Worm (Caenorhabditis elegans) whole organism, L2 larva: ENCODE measurements around the gene npax-1.
"Not testable (repeated sequence)": the region's sequence is repeated elsewhere in the genome, so short reads cannot be mapped to it uniquely, and the experiment has no call there.

ENCODE experiments used
- C34F6.9 ChIP-seq: fragments of 150-350 bp; optimal IDR thresholded peaks from 2 replicates; lab custom pipeline; 2014; ENCODE audit warnings: missing biosample characterization, missing genetic modification characterization
- F13H6.1 ChIP-seq: sonication (generic microtip); optimal IDR thresholded peaks from 2 replicates; lab custom pipeline; 2016; ENCODE audit warnings: missing genetic modification characterization, missing compliant biosample characterization
- R02D3.7 ChIP-seq: fragments of 150-350 bp; optimal IDR thresholded peaks from 2 replicates; lab custom pipeline; 2014; ENCODE audit warnings: missing biosample characterization, missing genetic modification characterization
- Y55F3AM.14 ChIP-seq: fragments of 200-800 bp; sonication (Bioruptor generic); optimal IDR thresholded peaks from 2 replicates; lab custom pipeline; 2018; ENCODE audit warnings: mild to moderate bottlenecking, missing genetic modification characterization, missing compliant biosample characterization
- ZK546.5 ChIP-seq: sonication (generic microtip); optimal IDR thresholded peaks from 2 replicates; lab custom pipeline; 2017; ENCODE audit warnings: missing biosample characterization, missing genetic modification characterization
- alr-1 ChIP-seq: fragments of 150-350 bp; optimal IDR thresholded peaks from 2 replicates; lab custom pipeline; 2014; ENCODE audit warnings: missing biosample characterization, missing genetic modification characterization
- aly-2 ChIP-seq: fragments of 150-350 bp; optimal IDR thresholded peaks from 2 replicates; lab custom pipeline; 2014; ENCODE audit warnings: missing biosample characterization, missing genetic modification characterization
- ama-1 ChIP-seq: fragments of 150-350 bp; optimal IDR thresholded peaks from 2 replicates; lab custom pipeline; 2018; ENCODE audit warnings: inconsistent platforms
- blmp-1 ChIP-seq: sonication (generic microtip); optimal IDR thresholded peaks from 2 replicates; lab custom pipeline; 2017; ENCODE audit warnings: missing genetic modification characterization, mild to moderate bottlenecking, missing compliant biosample characterization, antibody characterized with exemption, moderate library complexity; ENCODE audit not compliant: insufficient read depth
- ceh-16 ChIP-seq: fragments of 150-350 bp; optimal IDR thresholded peaks from 2 replicates; lab custom pipeline; 2014; ENCODE audit warnings: missing biosample characterization, missing genetic modification characterization
- ceh-82 ChIP-seq: fragments of 150-350 bp; optimal IDR thresholded peaks from 2 replicates; lab custom pipeline; 2014; ENCODE audit warnings: missing biosample characterization, missing genetic modification characterization
- crh-2 ChIP-seq: sonication (generic microtip); optimal IDR thresholded peaks from 2 replicates; lab custom pipeline; 2017; ENCODE audit warnings: missing biosample characterization, missing genetic modification characterization
- dmd-4 ChIP-seq: sonication (generic microtip); optimal IDR thresholded peaks from 2 replicates; lab custom pipeline; 2017; ENCODE audit warnings: missing biosample characterization, missing genetic modification characterization
- egl-27 ChIP-seq: sonication (generic microtip); optimal IDR thresholded peaks from 3 replicates; lab custom pipeline; 2017; ENCODE audit warnings: missing biosample characterization, missing genetic modification reagents, missing genetic modification characterization
- elt-1 ChIP-seq: fragments of 150-350 bp; optimal IDR thresholded peaks from 2 replicates; lab custom pipeline; 2014; ENCODE audit warnings: missing biosample characterization, missing genetic modification characterization
- elt-3 ChIP-seq: sonication (generic microtip); optimal IDR thresholded peaks from 2 replicates; lab custom pipeline; 2017; ENCODE audit warnings: missing biosample characterization, missing genetic modification characterization
- fos-1 ChIP-seq: fragments of 150-350 bp; optimal IDR thresholded peaks from 2 replicates; lab custom pipeline; 2014; ENCODE audit warnings: missing biosample characterization, missing genetic modification characterization
- gmeb-1 ChIP-seq: fragments of 150-350 bp; optimal IDR thresholded peaks from 2 replicates; lab custom pipeline; 2014; ENCODE audit warnings: missing biosample characterization, missing genetic modification characterization
- lin-11 ChIP-seq: fragments of 150-350 bp; sonication (generic microtip); optimal IDR thresholded peaks from 2 replicates; lab custom pipeline; 2014; ENCODE audit warnings: missing biosample characterization, missing genetic modification characterization, inconsistent platforms, mixed read lengths
- lin-13 ChIP-seq: fragments of 150-350 bp; optimal IDR thresholded peaks from 2 replicates; lab custom pipeline; 2014; ENCODE audit warnings: missing biosample characterization, missing genetic modification reagents, missing genetic modification characterization
- lin-39 ChIP-seq: fragments of 150-350 bp; optimal IDR thresholded peaks from 2 replicates; lab custom pipeline; 2014; ENCODE audit warnings: missing biosample characterization, missing genetic modification reagents, missing genetic modification characterization
- lsy-2 ChIP-seq, 2 experiments: fragments of 150-350 bp in 1 of 2; sonication (generic microtip) in 1 of 2; optimal IDR thresholded peaks; 2 replicates each; lab custom pipeline; 2014 to 2017; ENCODE audit warnings: missing biosample characterization in 2 of 2, missing genetic modification characterization in 2 of 2
- mab-5 ChIP-seq: fragments of 150-350 bp; optimal IDR thresholded peaks from 2 replicates; lab custom pipeline; 2014; ENCODE audit warnings: missing biosample characterization, missing genetic modification characterization
- mbf-1 ChIP-seq: sonication (generic microtip); optimal IDR thresholded peaks from 2 replicates; lab custom pipeline; 2017; ENCODE audit warnings: missing biosample characterization, missing genetic modification characterization
- mdl-1 ChIP-seq, 2 experiments: fragments of 150-350 bp in 1 of 2; sonication (generic microtip) in 1 of 2; optimal IDR thresholded peaks; 2 replicates each; lab custom pipeline; 2017; ENCODE audit warnings: missing biosample characterization in 2 of 2, missing genetic modification characterization in 2 of 2
- nhr-10 ChIP-seq: sonication (generic microtip); optimal IDR thresholded peaks from 2 replicates; lab custom pipeline; 2017; ENCODE audit warnings: missing biosample characterization, missing genetic modification characterization
- nhr-11 ChIP-seq: fragments of 150-350 bp; optimal IDR thresholded peaks from 2 replicates; lab custom pipeline; 2014; ENCODE audit warnings: missing biosample characterization, missing genetic modification characterization
- nhr-12 ChIP-seq: fragments of 150-350 bp; optimal IDR thresholded peaks from 2 replicates; lab custom pipeline; 2014; ENCODE audit warnings: missing biosample characterization, missing genetic modification characterization
- nhr-129 ChIP-seq: fragments of 150-350 bp; optimal IDR thresholded peaks from 2 replicates; lab custom pipeline; 2014; ENCODE audit warnings: missing biosample characterization, missing genetic modification characterization
- nhr-23 ChIP-seq: fragments of 150-350 bp; optimal IDR thresholded peaks from 2 replicates; lab custom pipeline; 2014; ENCODE audit warnings: missing biosample characterization, missing genetic modification reagents, missing genetic modification characterization
- nhr-237 ChIP-seq: fragments of 150-350 bp; optimal IDR thresholded peaks from 2 replicates; lab custom pipeline; 2014; ENCODE audit warnings: missing biosample characterization, missing genetic modification characterization
- nhr-25 ChIP-seq: fragments of 150-350 bp; sonication (generic microtip); optimal IDR thresholded peaks from 3 replicates; lab custom pipeline; 2014; ENCODE audit warnings: missing biosample characterization, missing genetic modification characterization
- nhr-6 ChIP-seq: fragments of 150-350 bp; optimal IDR thresholded peaks from 2 replicates; lab custom pipeline; 2014; ENCODE audit warnings: missing biosample characterization, missing genetic modification characterization
- nhr-77 ChIP-seq: fragments of 150-350 bp; optimal IDR thresholded peaks from 2 replicates; lab custom pipeline; 2014; ENCODE audit warnings: missing biosample characterization, missing genetic modification characterization
- peb-1 ChIP-seq: fragments of 150-350 bp; optimal IDR thresholded peaks from 2 replicates; lab custom pipeline; 2014; ENCODE audit warnings: missing biosample characterization, missing genetic modification characterization
- sem-4 ChIP-seq: fragments of 150-350 bp; optimal IDR thresholded peaks from 2 replicates; lab custom pipeline; 2014; ENCODE audit warnings: missing biosample characterization, missing genetic modification reagents, missing genetic modification characterization
- skn-1 ChIP-seq: sonication (generic microtip); optimal IDR thresholded peaks from 2 replicates; lab custom pipeline; 2017; ENCODE audit warnings: missing biosample characterization, missing genetic modification characterization
- sma-3 ChIP-seq: sonication (generic microtip); optimal IDR thresholded peaks from 2 replicates; lab custom pipeline; 2016; ENCODE audit warnings: missing genetic modification reagents, missing genetic modification characterization, missing compliant biosample characterization
- sma-9 ChIP-seq, 2 experiments: fragments of 150-350 bp in 1 of 2; sonication (generic microtip) in 1 of 2; optimal IDR thresholded peaks; 2 replicates each; lab custom pipeline; 2014 to 2016; ENCODE audit warnings: missing genetic modification characterization in 2 of 2, mild to moderate bottlenecking in 1 of 2, missing biosample characterization in 1 of 2, missing compliant biosample characterization in 1 of 2, missing genetic modification reagents in 1 of 2, moderate library complexity in 1 of 2
- snpc-4 ChIP-seq: fragments of 150-350 bp; optimal IDR thresholded peaks from 2 replicates; lab custom pipeline; 2014; ENCODE audit warnings: missing biosample characterization, missing genetic modification characterization
- unc-39 ChIP-seq: fragments of 150-350 bp; optimal IDR thresholded peaks from 2 replicates; lab custom pipeline; 2014; ENCODE audit warnings: missing biosample characterization, missing genetic modification characterization
- unc-55 ChIP-seq: fragments of 150-350 bp; sonication (generic microtip); optimal IDR thresholded peaks from 3 replicates; lab custom pipeline; 2014; ENCODE audit warnings: missing biosample characterization, missing genetic modification reagents, missing genetic modification characterization
- unc-62 ChIP-seq: fragments of 150-350 bp; optimal IDR thresholded peaks from 2 replicates; lab custom pipeline; 2014; ENCODE audit warnings: missing biosample characterization, missing genetic modification reagents, missing genetic modification characterization
- zag-1 ChIP-seq: fragments of 150-350 bp; optimal IDR thresholded peaks from 2 replicates; lab custom pipeline; 2014; ENCODE audit warnings: missing biosample characterization, missing genetic modification characterization
- ztf-1 ChIP-seq: fragments of 200-800 bp; sonication (Bioruptor generic); conservative IDR thresholded peaks from 2 replicates; pipeline ENCODE4 v1.3.6; 2022; ENCODE audit warnings: missing genetic modification characterization, missing compliant biosample characterization
- ztf-11 ChIP-seq: sonication (generic microtip); optimal IDR thresholded peaks from 2 replicates; lab custom pipeline; 2017; ENCODE audit warnings: missing biosample characterization, missing genetic modification characterization
- ztf-4 ChIP-seq: fragments of 150-350 bp; optimal IDR thresholded peaks from 2 replicates; lab custom pipeline; 2014; ENCODE audit warnings: missing biosample characterization, missing genetic modification characterization

npax-1 gene

DNA sequence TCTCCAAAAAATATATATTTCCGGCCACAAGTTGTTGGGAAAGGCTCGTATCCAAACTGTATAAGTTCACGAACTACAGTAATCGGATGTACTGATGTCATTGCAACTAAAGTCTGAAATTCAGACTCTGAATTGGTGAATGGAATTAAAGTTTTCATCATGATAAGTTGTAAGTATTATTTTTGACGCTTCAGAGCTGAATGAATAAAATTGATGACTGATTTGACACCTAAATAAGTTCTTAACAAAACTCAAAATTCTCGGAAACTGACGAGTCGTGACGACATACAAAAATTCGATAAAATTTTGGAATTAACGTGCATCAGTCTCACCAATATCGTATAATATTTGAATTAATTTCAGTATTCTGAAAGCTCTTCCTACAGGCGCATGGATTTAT is 39.1 kb upstream of the npax-1 start, which contains the start of gene F43E2.11:
F43E2.11 (minus strand) TSS at position 101 of the 400 bp plus-strand sequence.
- TF ChIP-seq fos-1 (tag; lab: Kevin White, UChicago); ama-1 (lab: Kevin White, UChicago); elt-3 (tag; lab: Kevin White, UChicago): not testable (repeated sequence)

DNA sequence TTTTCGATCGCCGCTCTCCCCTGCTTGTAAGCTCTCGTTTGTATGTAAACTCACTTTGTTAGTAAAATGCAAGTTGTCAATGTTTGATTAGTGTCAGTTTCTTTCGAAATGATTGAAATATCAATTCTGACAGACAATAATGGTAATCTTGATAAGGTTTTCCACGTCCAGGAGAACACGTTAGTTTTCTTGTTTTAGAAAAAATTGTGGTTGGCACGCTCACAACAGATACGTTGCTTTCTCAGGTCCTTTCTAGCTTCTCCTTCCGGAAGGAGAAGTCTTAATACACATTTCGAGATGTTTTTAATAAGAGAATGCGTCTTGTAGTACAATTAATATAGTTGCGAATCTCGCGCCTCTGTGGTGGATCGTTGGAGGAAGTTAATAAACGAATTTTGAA is 37.6 kb upstream of the npax-1 start, which contains the start of gene F43E2.6:
F43E2.6 (minus strand) TSS at position 101 of the 400 bp plus-strand sequence.
- TF ChIP-seq zag-1 (tag; lab: Kevin White, UChicago) (no peak), dmd-4 (tag; lab: Kevin White, UChicago) (no peak), ztf-11 (tag; lab: Kevin White, UChicago) (no peak), nhr-25 (tag; lab: Kevin White, UChicago) (no peak), unc-62 (GFP tag; lab: Kevin White, UChicago) (no peak), Y55F3AM.14 (GFP tag; lab: Kevin White, UChicago) (no peak), ztf-4 (no peak), nhr-129 (tag; lab: Kevin White, UChicago) (no peak), lin-13 (GFP tag; lab: Kevin White, UChicago) (no peak), lin-39 (no peak), sem-4 (tag; lab: Kevin White, UChicago) (no peak), ama-1 (lab: Kevin White, UChicago) (no peak), F13H6.1 (tag; lab: Kevin White, UChicago) (no peak), sma-3 (GFP tag; lab: Kevin White, UChicago) (no peak), unc-39 (tag; lab: Kevin White, UChicago) (no peak), mdl-1 (tag; optimal IDR thresholded peaks at IDR 0.05; lab: Kevin White, UChicago) (no peak), ceh-16 (tag; lab: Kevin White, UChicago) (no peak), elt-3 (tag; lab: Kevin White, UChicago) (no peak), aly-2 (no peak), alr-1 (no peak)

DNA sequence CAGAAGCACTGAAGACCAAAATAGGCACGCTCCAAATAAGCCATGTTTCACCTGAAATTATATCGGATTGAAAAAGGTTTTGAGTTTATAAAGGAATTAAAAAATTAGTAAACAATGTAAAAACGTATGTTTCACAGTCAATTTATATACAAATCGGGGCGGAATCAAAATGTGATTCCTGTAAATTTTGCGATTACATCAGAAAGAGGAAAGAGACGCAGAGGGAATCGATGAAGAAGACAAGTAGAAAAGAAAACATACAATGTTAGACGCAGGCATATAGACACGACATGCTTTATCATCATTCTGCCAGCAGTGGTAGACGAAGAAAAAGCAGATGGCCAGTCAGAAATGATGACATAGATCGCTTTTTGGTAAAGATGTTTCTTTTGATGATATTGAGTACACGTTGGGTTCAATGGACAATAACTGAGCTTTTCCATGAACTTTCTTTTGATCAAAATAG is 32.9 kb upstream of the npax-1 start, which contains the start of gene msra-1:
msra-1 (minus strand) TSS at position 51 of the 466 bp plus-strand sequence.
- no peak for TF ChIP-seq ceh-82 (tag; lab: Kevin White, UChicago)
- no peak for TF ChIP-seq nhr-10 (tag; lab: Kevin White, UChicago)
- TF ChIP-seq ama-1 (lab: Kevin White, UChicago): no peak
- TF ChIP-seq unc-55 (GFP tag; lab: Kevin White, UChicago): peak; percentile 39
- peak; percentile 63 for TF ChIP-seq C34F6.9
- no peak for TF ChIP-seq ztf-11 (tag; lab: Kevin White, UChicago)
- TF ChIP-seq ceh-16 (tag; lab: Kevin White, UChicago): no peak
- TF ChIP-seq F13H6.1 (tag; lab: Kevin White, UChicago): no peak
- no peak for TF ChIP-seq lin-11 (tag; lab: Kevin White, UChicago)
- no peak for TF ChIP-seq sma-3 (GFP tag; lab: Kevin White, UChicago)
- TF ChIP-seq gmeb-1 (tag; lab: Kevin White, UChicago): no peak
- TF ChIP-seq sma-9 (GFP tag; optimal IDR thresholded peaks at IDR 0.05; lab: Kevin White, UChicago): peak; percentile 77
- no peak for TF ChIP-seq sma-9 (tag; optimal IDR thresholded peaks at IDR 0.05; lab: Kevin White, UChicago)
- no peak for TF ChIP-seq blmp-1
- no peak for TF ChIP-seq nhr-11 (tag; lab: Kevin White, UChicago)
- no peak for TF ChIP-seq mdl-1 (tag; optimal IDR thresholded peaks at IDR 0.05; lab: Kevin White, UChicago)
- no peak for TF ChIP-seq nhr-237 (tag; lab: Kevin White, UChicago)
- no peak for TF ChIP-seq ztf-4
- no peak for TF ChIP-seq mab-5 (tag; lab: Kevin White, UChicago)
- TF ChIP-seq nhr-77 (tag; lab: Kevin White, UChicago): no peak
- peak; percentile 99 for TF ChIP-seq skn-1 (tag; lab: Kevin White, UChicago)
- peak; percentile 75 for TF ChIP-seq crh-2 (tag; lab: Kevin White, UChicago)
- no peak for TF ChIP-seq lin-39
- TF ChIP-seq snpc-4 (tag; lab: Kevin White, UChicago): no peak
- no peak for TF ChIP-seq mbf-1 (tag; lab: Kevin White, UChicago)
- TF ChIP-seq zag-1 (tag; lab: Kevin White, UChicago): no peak
- TF ChIP-seq Y55F3AM.14 (GFP tag; lab: Kevin White, UChicago): no peak
- no peak for TF ChIP-seq unc-62 (GFP tag; lab: Kevin White, UChicago)
- TF ChIP-seq elt-1 (tag; lab: Kevin White, UChicago): no peak
- peak; percentile 88 for TF ChIP-seq nhr-129 (tag; lab: Kevin White, UChicago)
- TF ChIP-seq dmd-4 (tag; lab: Kevin White, UChicago): no peak
- no peak for TF ChIP-seq aly-2
- no peak for TF ChIP-seq sem-4 (tag; lab: Kevin White, UChicago)
- no peak for TF ChIP-seq nhr-6
- TF ChIP-seq ZK546.5 (tag; lab: Kevin White, UChicago): no peak
- TF ChIP-seq lsy-2 (tag; optimal IDR thresholded peaks at IDR 0.05; lab: Kevin White, UChicago): peak in 1 of 2 experiments; percentile 46
- no peak for TF ChIP-seq ztf-1 (GFP tag; lab: Robert Waterston, UW)
- no peak for TF ChIP-seq R02D3.7 (tag; lab: Kevin White, UChicago)
- no peak for TF ChIP-seq alr-1
- no peak for TF ChIP-seq peb-1 (tag; lab: Kevin White, UChicago)
- TF ChIP-seq nhr-23 (tag; lab: Kevin White, UChicago): no peak
- TF ChIP-seq nhr-12 (tag; lab: Kevin White, UChicago): no peak
- no peak for TF ChIP-seq nhr-25 (tag; lab: Kevin White, UChicago)
- no peak for TF ChIP-seq unc-39 (tag; lab: Kevin White, UChicago)
- no peak for TF ChIP-seq egl-27
